Fruit fly (Drosophila melanogaster) whole organism, embryonic: ENCODE measurements around the gene CG17198.

Experiments
- CG17802 ChIP-seq: fragments of 200-800 bp; sonication (Bioruptor generic); optimal IDR thresholded peaks from 2 replicates; lab custom pipeline; 2018; ENCODE audit warnings: missing biosample characterization, mild to moderate bottlenecking, missing genetic modification characterization, moderate library complexity
- CG8944 ChIP-seq: fragments of 200-800 bp; sonication (Bioruptor generic); optimal IDR thresholded peaks from 3 replicates; lab custom pipeline; 2016; ENCODE audit warnings: missing biosample characterization, missing genetic modification characterization
- Dbx ChIP-seq: fragments of 200-800 bp; sonication (Bioruptor generic); IDR thresholded peaks from 3 replicates; pipeline ENCODE4 v1.3.6; 2022; ENCODE audit warnings: missing biosample characterization, missing genetic modification characterization
- HHEX ChIP-seq: fragments of 200-800 bp; sonication (Bioruptor generic); optimal IDR thresholded peaks from 3 replicates; lab custom pipeline; 2017; ENCODE audit warnings: missing biosample characterization, mild to moderate bottlenecking, missing genetic modification characterization, missing genetic modification reagents
- Rfx ChIP-seq: fragments of 200-800 bp; sonication (Bioruptor generic); IDR thresholded peaks from 2 replicates; pipeline ENCODE4 v1.3.6; 2022; ENCODE audit warnings: missing biosample characterization, missing genetic modification characterization
- Spps ChIP-seq: fragments of 200-800 bp; sonication (Bioruptor generic); optimal IDR thresholded peaks from 2 replicates; lab custom pipeline; 2018; ENCODE audit warnings: missing biosample characterization, mild to moderate bottlenecking, missing genetic modification characterization
- cato ChIP-seq: fragments of 200-800 bp; sonication (Bioruptor generic); optimal IDR thresholded peaks from 2 replicates; lab custom pipeline; 2016; ENCODE audit warnings: missing biosample characterization, missing genetic modification characterization, borderline replicate concordance
- croc ChIP-seq: fragments of 200-800 bp; sonication (Bioruptor generic); conservative IDR thresholded peaks from 3 replicates; pipeline ENCODE4 v1.3.6; 2022; ENCODE audit warnings: missing biosample characterization, missing genetic modification characterization
- ftz-f1 ChIP-seq: fragments of 200-800 bp; sonication (Bioruptor generic); optimal IDR thresholded peaks from 2 replicates; lab custom pipeline; 2016; ENCODE audit warnings: missing biosample characterization, missing genetic modification characterization
- hkb ChIP-seq, 2 experiments: fragments of 200-800 bp in 1 of 2; fragments of >200 bp in 1 of 2; sonication (Bioruptor generic) in 1 of 2; IDR thresholded peaks in 1 of 2; optimal IDR thresholded peaks in 1 of 2; 2 replicates each; pipeline versions ENCODE4 v1.3.6 to Lab custom; 2017 to 2022; ENCODE audit warnings: missing biosample characterization in 1 of 2, missing genetic modification characterization in 1 of 2
- sisA ChIP-seq: fragments of 200-800 bp; sonication (Bioruptor generic); IDR thresholded peaks from 2 replicates; pipeline ENCODE4 v1.3.6; 2022; ENCODE audit warnings: missing biosample characterization, missing genetic modification characterization

CG17198 gene

DNA sequence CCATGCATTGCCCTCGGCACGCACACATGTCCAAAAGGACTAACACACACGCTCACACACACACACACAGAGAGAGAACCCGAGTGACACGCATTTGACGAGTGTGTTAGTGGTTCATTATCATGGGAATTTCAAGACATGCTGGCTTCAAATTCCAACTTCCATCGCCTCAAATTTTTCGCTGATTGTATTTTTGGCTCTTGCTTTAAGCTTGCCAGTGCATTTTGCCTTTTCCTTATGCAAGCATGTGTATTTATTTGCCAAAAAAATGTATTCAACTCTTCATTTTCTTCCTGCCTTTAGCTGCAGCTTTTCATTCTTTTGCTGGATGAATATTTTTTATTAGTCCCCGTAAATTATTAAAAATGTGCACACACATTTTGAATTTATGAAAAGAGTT is 51.4 kb downstream of the CG17198 start:
- no peak for TF ChIP-seq hkb (optimal IDR thresholded peaks at IDR 0.05; lab: Kevin White, UChicago)
- TF ChIP-seq hkb (GFP tag; IDR thresholded peaks at IDR 0.05; lab: Robert Waterston, UW): no peak
- TF ChIP-seq sisA (GFP tag; lab: Robert Waterston, UW): no peak
- TF ChIP-seq Rfx (GFP tag; lab: Robert Waterston, UW): no peak
- TF ChIP-seq croc (GFP tag; lab: Robert Waterston, UW): no peak
- no peak for TF ChIP-seq CG17802 (tag; lab: Kevin White, UChicago)
- no peak for TF ChIP-seq Spps (tag; lab: Kevin White, UChicago)
- no peak for TF ChIP-seq HHEX (GFP tag; lab: Kevin White, UChicago)
- no peak for TF ChIP-seq Dbx (GFP tag; lab: Robert Waterston, UW)
- TF ChIP-seq ftz-f1: no peak
- TF ChIP-seq CG8944 (GFP tag; lab: Kevin White, UChicago): no peak
- TF ChIP-seq cato (GFP tag; lab: Kevin White, UChicago): no peak
- TF ChIP-seq, all 482 proteins: peak for 0
